Worm (Caenorhabditis elegans): ENCODE measurements around the gene str-89.

ce11 chrV:17714330-17714729 is 45.7 kb downstream of the str-89 start, which contains the start of gene twk-33:
- TF ChIP-seq mep-1 (tag; optimal IDR thresholded peaks at IDR 0.05) = no peak
- TF ChIP-seq unc-30 (tag; optimal IDR thresholded peaks at IDR 0.05) = no peak
- no peak for TF ChIP-seq lin-13 (GFP tag; optimal IDR thresholded peaks at IDR 0.05)
- TF ChIP-seq ama-1 (optimal IDR thresholded peaks at IDR 0.05) = no peak
- TF ChIP-seq blmp-1 (tag; optimal IDR thresholded peaks at IDR 0.05) = no peak
- no peak for TF ChIP-seq sox-4 (tag; optimal IDR thresholded peaks at IDR 0.05)

All from whole organism, L1 larva.